Worm (Caenorhabditis elegans) whole organism, L3 larva: Measurements from ENCODE around the gene rei-1.

Experiments used
- fkh-10 ChIP-seq: sonication (generic microtip); optimal IDR thresholded peaks from 2 replicates; lab custom pipeline; 2017; ENCODE audit warnings: missing biosample characterization, missing genetic modification reagents, missing genetic modification characterization
- nhr-28 ChIP-seq: fragments of 150-350 bp; optimal IDR thresholded peaks from 2 replicates; lab custom pipeline; 2014; ENCODE audit warnings: missing biosample characterization, missing genetic modification characterization
- unc-39 ChIP-seq: sonication (generic microtip); optimal IDR thresholded peaks from 4 replicates; lab custom pipeline; 2017; ENCODE audit warnings: missing biosample characterization, missing genetic modification characterization

ce11 chrIII:4086536-4086935, 11.5 kb downstream of the rei-1 start, which contains the start of gene kin-19:
- TF ChIP-seq unc-39 = no peak
- no peak for TF ChIP-seq fkh-10
- TF ChIP-seq nhr-28 (tag; lab: Kevin White, UChicago) = no peak
